Worm (Caenorhabditis elegans): Measurements from ENCODE around the gene tatn-1.

- TF ChIP-seq lin-15B (tag; optimal IDR thresholded peaks at IDR 0.05) (no peak), fkh-10 (GFP tag; optimal IDR thresholded peaks at IDR 0.05) (no peak), mep-1 (tag; optimal IDR thresholded peaks at IDR 0.05) (peak; percentile 83), aly-2 (tag; optimal IDR thresholded peaks at IDR 0.05) (no peak), lin-39 (tag; optimal IDR thresholded peaks at IDR 0.05) (no peak), jun-1 (tag; optimal IDR thresholded peaks at IDR 0.05) (peak; percentile 17), alr-1 (tag; optimal IDR thresholded peaks at IDR 0.05; ENCODE audit: borderline replicate concordance) (no peak), mdl-1 (tag; optimal IDR thresholded peaks at IDR 0.05) (peak in 1 of 2 experiments; percentile 75), egl-13 (tag; optimal IDR thresholded peaks at IDR 0.05) (peak; percentile 57), unc-86 (tag; optimal IDR thresholded peaks at IDR 0.05) (peak; percentile 43)
Observed at ce11 chrX:14824490-14825050, 33.8 kb downstream of the tatn-1 start, which contains the start of gene mbk-1.

Measured in whole organism, L1 larva.